Fruit fly (Drosophila melanogaster) whole organism, prepupa: ENCODE measurements around the gene Fkbp39.

Source experiments
- Blimp-1 ChIP-seq: fragments of 200-800 bp; sonication (Bioruptor generic); optimal IDR thresholded peaks from 3 replicates; lab custom pipeline; 2017; ENCODE audit warnings: missing biosample characterization, missing genetic modification characterization, mild to moderate bottlenecking, moderate library complexity, missing genetic modification reagents
- CG10631 ChIP-seq: fragments of 200-800 bp; sonication (Bioruptor generic); optimal IDR thresholded peaks from 2 replicates; lab custom pipeline; 2016; ENCODE audit warnings: missing biosample characterization, missing genetic modification characterization
- CG11294 ChIP-seq: fragments of 200-800 bp; sonication (Bioruptor generic); IDR thresholded peaks from 2 replicates; pipeline ENCODE4 v1.3.6; 2022; ENCODE audit warnings: missing biosample characterization, missing genetic modification characterization
- CG11762 ChIP-seq: fragments of 200-800 bp; sonication (Bioruptor generic); optimal IDR thresholded peaks from 3 replicates; lab custom pipeline; 2016; ENCODE audit warnings: missing biosample characterization, missing genetic modification characterization; ENCODE audit not compliant: insufficient read depth
- CG11902 ChIP-seq: fragments of 200-800 bp; sonication (Bioruptor generic); optimal IDR thresholded peaks from 3 replicates; lab custom pipeline; 2016; ENCODE audit warnings: missing biosample characterization, missing genetic modification characterization
- CG3032 ChIP-seq: fragments of 200-800 bp; optimal IDR thresholded peaks from 2 replicates; lab custom pipeline; 2019; ENCODE audit warnings: missing biosample characterization, mild to moderate bottlenecking, missing genetic modification characterization, moderate library complexity
- CG31627 ChIP-seq: fragments of 200-800 bp; sonication (Bioruptor generic); optimal IDR thresholded peaks from 3 replicates; lab custom pipeline; 2016; ENCODE audit warnings: missing biosample characterization, missing genetic modification characterization
- CG32006 ChIP-seq: fragments of 200-800 bp; sonication (Bioruptor generic); optimal IDR thresholded peaks from 3 replicates; lab custom pipeline; 2017; ENCODE audit warnings: missing biosample characterization, mild to moderate bottlenecking, missing genetic modification characterization
- CG3919 ChIP-seq: fragments of 200-800 bp; sonication (Bioruptor generic); optimal IDR thresholded peaks from 3 replicates; lab custom pipeline; 2016; ENCODE audit warnings: missing biosample characterization, missing genetic modification characterization
- CG6163 ChIP-seq: fragments of 200-800 bp; sonication (Bioruptor generic); IDR thresholded peaks from 3 replicates; pipeline ENCODE4 v1.3.6; 2022; ENCODE audit warnings: missing biosample characterization, missing genetic modification characterization
- CG6792 ChIP-seq: fragments of 200-800 bp; sonication (Bioruptor generic); optimal IDR thresholded peaks from 3 replicates; lab custom pipeline; 2016; ENCODE audit warnings: missing biosample characterization, missing genetic modification characterization
- CG8119 ChIP-seq: fragments of 200-800 bp; sonication (Bioruptor generic); IDR thresholded peaks from 3 replicates; pipeline ENCODE4 v1.3.6; 2022; ENCODE audit warnings: missing biosample characterization, missing genetic modification characterization
- CG8319 ChIP-seq: fragments of 200-800 bp; sonication (Bioruptor generic); optimal IDR thresholded peaks from 3 replicates; lab custom pipeline; 2016; ENCODE audit warnings: missing biosample characterization, missing genetic modification characterization
- CG9139 ChIP-seq: fragments of 200-800 bp; sonication (Bioruptor generic); optimal IDR thresholded peaks from 3 replicates; lab custom pipeline; 2017; ENCODE audit warnings: missing biosample characterization, mild to moderate bottlenecking, missing genetic modification characterization
- Eip75B ChIP-seq: fragments of 200-800 bp; sonication (Bioruptor generic); optimal IDR thresholded peaks from 3 replicates; lab custom pipeline; 2016; ENCODE audit warnings: missing biosample characterization, missing genetic modification characterization
- Eip78C ChIP-seq: fragments of 200-800 bp; sonication (Bioruptor generic); peaks from one replicate; lab custom pipeline; 2016; ENCODE audit warnings: missing biosample characterization, missing genetic modification characterization
- Eip93F ChIP-seq: fragments of 200-800 bp; sonication (Bioruptor generic); optimal IDR thresholded peaks from 2 replicates; lab custom pipeline; 2016; ENCODE audit warnings: missing biosample characterization, mild to moderate bottlenecking, missing genetic modification characterization
- Ets21C ChIP-seq: fragments of 200-800 bp; sonication (Bioruptor generic); optimal IDR thresholded peaks from 3 replicates; lab custom pipeline; 2016; ENCODE audit warnings: missing biosample characterization, missing genetic modification characterization
- Ets96B ChIP-seq: fragments of 200-800 bp; optimal IDR thresholded peaks from 2 replicates; lab custom pipeline; 2019; ENCODE audit warnings: missing biosample characterization, mild to moderate bottlenecking, missing genetic modification characterization, moderate library complexity
- Gug ChIP-seq: fragments of 200-800 bp; sonication (Bioruptor generic); IDR thresholded peaks from 2 replicates; pipeline ENCODE4 v1.3.6; 2022; ENCODE audit warnings: missing biosample characterization, missing genetic modification characterization
- Hr38 ChIP-seq: sonication (Bioruptor generic); optimal IDR thresholded peaks from 2 replicates; lab custom pipeline; 2016; ENCODE audit warnings: missing biosample characterization, missing genetic modification characterization
- Hr4 ChIP-seq: fragments of 200-800 bp; sonication (Bioruptor generic); optimal IDR thresholded peaks from 3 replicates; lab custom pipeline; 2016; ENCODE audit warnings: missing biosample characterization, missing genetic modification characterization
- Met ChIP-seq: fragments of 200-800 bp; sonication (Bioruptor generic); optimal IDR thresholded peaks from 3 replicates; lab custom pipeline; 2016; ENCODE audit warnings: missing biosample characterization, missing genetic modification characterization
- OdsH ChIP-seq: fragments of 200-800 bp; sonication (Bioruptor generic); optimal IDR thresholded peaks from 3 replicates; lab custom pipeline; 2016; ENCODE audit warnings: missing biosample characterization, missing genetic modification characterization
- Smox ChIP-seq: fragments of 200-800 bp; sonication (Bioruptor generic); optimal IDR thresholded peaks from 3 replicates; lab custom pipeline; 2016; ENCODE audit warnings: missing biosample characterization, missing genetic modification characterization
- Sox102F ChIP-seq: fragments of 200-800 bp; sonication (Bioruptor generic); optimal IDR thresholded peaks from 2 replicates; lab custom pipeline; 2016; ENCODE audit warnings: missing biosample characterization, mild to moderate bottlenecking, missing genetic modification characterization
- Sox14 ChIP-seq: fragments of 200-800 bp; sonication (Bioruptor generic); optimal IDR thresholded peaks from 3 replicates; lab custom pipeline; 2016; ENCODE audit warnings: missing biosample characterization, missing genetic modification characterization
- Sox15 ChIP-seq: fragments of 200-800 bp; sonication (Bioruptor generic); optimal IDR thresholded peaks from 3 replicates; lab custom pipeline; 2016; ENCODE audit warnings: missing biosample characterization, missing genetic modification characterization
- achi ChIP-seq: fragments of 200-800 bp; sonication (Bioruptor generic); optimal IDR thresholded peaks from 3 replicates; lab custom pipeline; 2016; ENCODE audit warnings: missing biosample characterization, missing genetic modification characterization
- acj6 ChIP-seq: fragments of 200-800 bp; sonication (Bioruptor generic); optimal IDR thresholded peaks from 3 replicates; lab custom pipeline; 2016; ENCODE audit warnings: missing biosample characterization, missing genetic modification characterization
- cyc ChIP-seq: fragments of 200-800 bp; sonication (Bioruptor generic); optimal IDR thresholded peaks from 3 replicates; lab custom pipeline; 2016; ENCODE audit warnings: missing biosample characterization, missing genetic modification characterization
- dsx ChIP-seq: fragments of 200-800 bp; optimal IDR thresholded peaks from 3 replicates; lab custom pipeline; 2019; ENCODE audit warnings: missing biosample characterization, mild to moderate bottlenecking, missing genetic modification characterization, moderate library complexity; ENCODE audit not compliant: poor library complexity, severe bottlenecking
- eg ChIP-seq: fragments of 200-800 bp; sonication (Bioruptor generic); IDR thresholded peaks from 3 replicates; pipeline ENCODE4 v1.3.6; 2022; ENCODE audit warnings: missing biosample characterization, missing genetic modification characterization
- esn ChIP-seq: fragments of 200-800 bp; sonication (Bioruptor generic); optimal IDR thresholded peaks from 2 replicates; lab custom pipeline; 2016; ENCODE audit warnings: missing biosample characterization, mild to moderate bottlenecking, missing genetic modification characterization, moderate library complexity
- fd59A ChIP-seq: fragments of 200-800 bp; sonication (Bioruptor generic); optimal IDR thresholded peaks from 2 replicates; lab custom pipeline; 2017; ENCODE audit warnings: missing biosample characterization, mild to moderate bottlenecking, missing genetic modification characterization, missing genetic modification reagents
- lz ChIP-seq: fragments of 200-800 bp; sonication (Bioruptor generic); optimal IDR thresholded peaks from 3 replicates; lab custom pipeline; 2016; ENCODE audit warnings: missing biosample characterization, missing genetic modification characterization
- net ChIP-seq: fragments of 200-800 bp; sonication (Bioruptor generic); optimal IDR thresholded peaks from 3 replicates; lab custom pipeline; 2016; ENCODE audit warnings: missing biosample characterization, missing genetic modification characterization
- spab ChIP-seq: fragments of 200-800 bp; sonication (Bioruptor generic); optimal IDR thresholded peaks from 2 replicates; lab custom pipeline; 2017; ENCODE audit warnings: missing biosample characterization, mild to moderate bottlenecking, missing genetic modification characterization, missing genetic modification reagents
- ss ChIP-seq, 2 experiments: fragments of 200-800 bp; sonication (Bioruptor generic); optimal IDR thresholded peaks; 2 replicates in 1 of 2; 3 replicates in 1 of 2; lab custom pipeline; 2017 to 2018; ENCODE audit warnings: mild to moderate bottlenecking in 2 of 2, missing biosample characterization in 2 of 2, missing genetic modification characterization in 2 of 2, moderate library complexity in 1 of 2
- topi ChIP-seq: fragments of 200-800 bp; sonication (Bioruptor generic); optimal IDR thresholded peaks from 3 replicates; lab custom pipeline; 2016; ENCODE audit warnings: missing biosample characterization, missing genetic modification characterization
- vri ChIP-seq: fragments of 200-800 bp; sonication (Bioruptor generic); optimal IDR thresholded peaks from 3 replicates; lab custom pipeline; 2016; ENCODE audit warnings: missing biosample characterization, mild to moderate bottlenecking, missing genetic modification characterization

Fkbp39 gene

DNA sequence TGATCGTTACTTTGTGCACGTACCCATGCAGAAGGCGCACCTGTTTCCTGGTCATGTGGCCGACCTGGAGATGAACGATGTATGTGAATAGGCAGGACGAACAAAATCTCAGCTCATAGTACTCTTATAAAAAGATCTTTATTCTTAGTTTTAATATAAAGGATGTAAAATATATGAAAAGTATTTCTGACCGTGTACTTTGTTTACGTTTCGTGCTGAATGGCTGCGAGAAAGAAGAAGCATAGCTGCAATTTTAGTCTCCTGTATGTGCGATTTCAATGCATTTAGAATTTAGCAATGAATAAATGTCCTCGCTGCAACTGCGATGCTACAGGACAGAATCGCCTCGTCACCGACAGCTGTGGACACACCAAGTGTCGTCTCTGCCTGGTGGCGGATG is 14.9 kb upstream of the Fkbp39 start, which contains the start of the genes CG42726 and CG42727 (continued):
- TF ChIP-seq fd59A (GFP tag; lab: Kevin White, UChicago) (no peak), topi (GFP tag; lab: Kevin White, UChicago) (peak; percentile 44), Blimp-1 (GFP tag; lab: Kevin White, UChicago) (no peak), CG10631 (peak; percentile 47), Sox102F (no peak), Smox (GFP tag; lab: Kevin White, UChicago) (no peak), Gug (GFP tag; lab: Robert Waterston, UW) (no peak), CG31627 (GFP tag; lab: Kevin White, UChicago) (peak; percentile 42), Sox15 (GFP tag; lab: Kevin White, UChicago) (peak; percentile 13), Hr38 (GFP tag; lab: Kevin White, UChicago) (no peak), CG8319 (GFP tag; lab: Kevin White, UChicago) (no peak), CG9139 (GFP tag; lab: Kevin White, UChicago) (no peak), Sox14 (GFP tag; lab: Kevin White, UChicago) (peak; percentile 52), ss (GFP tag; optimal IDR thresholded peaks at IDR 0.05; lab: Kevin White, UChicago) (no peak)

dm6 chr3R:15346018-15346383 is 13.1 kb upstream of the Fkbp39 start, which contains the start of the genes Surf4 and CG31301:
Gene Surf4 (minus strand): TSS chr3R:15346176.
Gene CG31301 (plus strand): TSS chr3R:15346205.
- TF ChIP-seq CG11902 (GFP tag; lab: Kevin White, UChicago) (no peak), fd59A (GFP tag; lab: Kevin White, UChicago) (no peak), CG8119 (no peak), spab (no peak), net (GFP tag; lab: Kevin White, UChicago) (no peak), Sox14 (GFP tag; lab: Kevin White, UChicago) (no peak), eg (GFP tag; lab: Robert Waterston, UW) (no peak), CG6163 (GFP tag; lab: Robert Waterston, UW) (no peak), CG11294 (GFP tag; lab: Robert Waterston, UW) (no peak), CG10631 (no peak), CG3032 (no peak), acj6 (GFP tag; lab: Kevin White, UChicago) (no peak), dsx (peak; percentile 91), esn (GFP tag; lab: Kevin White, UChicago) (peak; percentile 9), Met (GFP tag; lab: Kevin White, UChicago) (no peak), lz (GFP tag; lab: Kevin White, UChicago) (no peak), Ets21C (GFP tag; lab: Kevin White, UChicago) (no peak)
- TF ChIP-seq, all 60 proteins: peak for 2

- TF ChIP-seq CG6792 (no peak), Blimp-1 (GFP tag; lab: Kevin White, UChicago) (peak; percentile 92), Eip78C (GFP tag; lab: Kevin White, UChicago) (no peak)
These were observed 12.5 kb upstream of the Fkbp39 start for dm6 chr3R:15345198-15346017.

DNA sequence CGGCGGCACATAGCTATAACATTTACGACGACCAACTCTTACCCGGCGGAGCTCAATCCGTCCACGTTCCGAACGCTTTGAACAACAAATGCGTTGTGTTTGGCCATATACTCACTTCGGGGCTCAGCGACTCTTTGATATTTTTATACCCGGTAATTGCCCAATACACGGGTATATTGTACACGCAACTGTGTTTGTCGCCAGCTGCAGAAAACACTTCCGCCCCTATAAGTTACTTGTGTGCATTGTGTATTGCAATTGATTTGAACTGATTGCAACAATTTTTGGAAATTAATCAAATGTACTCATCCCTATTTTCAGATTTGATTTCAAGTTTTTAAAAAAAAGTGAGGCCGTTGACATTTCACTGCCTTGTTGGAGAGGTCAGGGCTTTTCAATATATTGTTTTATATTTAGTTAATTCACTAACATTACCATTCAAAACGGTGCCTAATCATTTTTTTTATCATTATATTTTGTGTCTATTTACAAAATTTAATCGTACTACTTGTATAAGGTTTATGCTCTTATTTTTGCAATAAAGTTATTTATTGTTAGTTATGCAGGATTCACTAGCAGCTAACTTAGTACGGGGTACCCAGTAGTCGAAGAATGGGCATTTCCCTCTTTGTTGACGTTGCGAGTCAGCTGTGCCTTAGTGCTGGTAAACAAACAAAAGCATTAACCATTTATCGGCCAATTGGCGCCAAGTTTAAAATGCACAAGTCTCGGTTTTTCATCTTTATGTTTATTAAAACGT is 10.2 kb upstream of the Fkbp39 start, which contains the start of gene Nagk:
Gene Nagk (minus strand): TSS at position 331 of the 760 bp plus-strand sequence.
- TF ChIP-seq CG3919 (GFP tag; lab: Kevin White, UChicago) (peak; percentile 76), OdsH (GFP tag; lab: Kevin White, UChicago) (peak; percentile 69), achi (GFP tag; lab: Kevin White, UChicago) (peak; percentile 67), fd59A (GFP tag; lab: Kevin White, UChicago) (peak; percentile 55), Blimp-1 (GFP tag; lab: Kevin White, UChicago) (no peak), Ets96B (tag; lab: Kevin White, UChicago) (peak; percentile 25), vri (GFP tag; lab: Kevin White, UChicago) (no peak), Gug (GFP tag; lab: Robert Waterston, UW) (no peak), dsx (peak; percentile 4), CG11762 (GFP tag; lab: Kevin White, UChicago) (peak; percentile 46), net (GFP tag; lab: Kevin White, UChicago) (peak; percentile 68), Hr4 (GFP tag; lab: Kevin White, UChicago) (no peak), cyc (peak; percentile 67), CG11902 (GFP tag; lab: Kevin White, UChicago) (peak; percentile 39), Eip93F (GFP tag; lab: Kevin White, UChicago) (no peak), spab (no peak), CG9139 (GFP tag; lab: Kevin White, UChicago) (no peak), Met (GFP tag; lab: Kevin White, UChicago) (no peak), acj6 (GFP tag; lab: Kevin White, UChicago) (peak; percentile 75), CG8119 (no peak), ss (GFP tag; optimal IDR thresholded peaks at IDR 0.05; lab: Kevin White, UChicago) (no peak), CG32006 (GFP tag; lab: Kevin White, UChicago) (peak; percentile 87), Eip75B (GFP tag; lab: Kevin White, UChicago) (peak; percentile 72)
